Fruit fly (Drosophila melanogaster) S2 (cell line): ENCODE measurements around the gene CG17996.

Experiments used
- CG8478 ChIP-seq: fragments of >200 bp; optimal IDR thresholded peaks from 2 replicates; lab custom pipeline; 2018
- CTCF ChIP-seq, 2 experiments: fragments of >200 bp; optimal IDR thresholded peaks; 2 replicates each; lab custom pipeline; 2018

DNA sequence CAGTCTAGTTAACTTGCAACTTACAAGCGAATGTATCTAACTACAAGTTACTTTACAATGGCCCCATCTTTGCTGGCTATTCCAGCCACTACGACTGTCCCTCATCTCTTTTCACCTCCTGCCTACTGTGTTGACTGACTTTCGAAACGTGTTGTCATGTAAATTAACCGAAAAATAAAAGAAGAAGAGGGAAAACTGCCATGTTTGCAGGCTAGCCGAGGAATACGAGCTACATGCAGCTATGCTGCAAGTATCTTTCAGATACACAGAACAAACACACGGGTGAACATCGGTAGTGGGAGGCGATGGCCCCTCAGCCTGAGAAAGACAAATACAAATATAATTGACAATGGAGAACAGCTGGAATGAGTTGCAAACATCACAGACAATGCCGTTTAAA is 20.2 kb downstream of the CG17996 start:
- TF ChIP-seq CG8478 (lab: Kevin White, UChicago) (no peak), CTCF (optimal IDR thresholded peaks at IDR 0.05; lab: Kevin White, UChicago) (no peak)
